Worm (Caenorhabditis elegans): ENCODE results near the gene T01C3.11.
A peak's percentile ranks its signal among the peaks of the same experiment; 100 is the strongest.

Gene T01C3.11

ce11 chrV:15002184-15002690, 2.9 kb downstream of the T01C3.11 start, which contains the start of the genes fib-1 and mut-15 (continued):
- no peak for TF ChIP-seq nhr-111 (GFP tag; optimal IDR thresholded peaks at IDR 0.05)
- peak; percentile 54 for TF ChIP-seq egl-27 (tag; optimal IDR thresholded peaks at IDR 0.05)
- TF ChIP-seq nhr-28 (tag; optimal IDR thresholded peaks at IDR 0.05) = peak; percentile 74
- 0 out of 2 replicates have a peak, but pooled peaks have one; percentile 55 for TF ChIP-seq arid-1 (GFP tag; conservative IDR thresholded peaks at IDR 0.05)
- peak; percentile 80 for TF ChIP-seq dmd-6 (GFP tag; IDR thresholded peaks at IDR 0.05)
- TF ChIP-seq snpc-1.2 (GFP tag; IDR thresholded peaks at IDR 0.05) = no peak
- TF ChIP-seq duxl-1 (tag; optimal IDR thresholded peaks at IDR 0.05; ENCODE audit: poor library complexity) = peak; percentile 62
- no peak for TF ChIP-seq lir-3 (tag; optimal IDR thresholded peaks at IDR 0.05)
- TF ChIP-seq F26F4.8 (GFP tag; conservative IDR thresholded peaks at IDR 0.05) = no peak
- TF ChIP-seq F10B5.3 (tag; optimal IDR thresholded peaks at IDR 0.05) = no peak
- TF ChIP-seq attf-4 (tag; optimal IDR thresholded peaks at IDR 0.05) = no peak
- TF ChIP-seq hlh-11 (tag; optimal IDR thresholded peaks at IDR 0.05) = peak; percentile 88
- TF ChIP-seq hlh-30 (tag; optimal IDR thresholded peaks at IDR 0.05; ENCODE audit: insufficient read depth) = peak; percentile 77
- TF ChIP-seq Y5F2A.4 (GFP tag; optimal IDR thresholded peaks at IDR 0.05) = no peak
- no peak for TF ChIP-seq ceh-82 (tag; optimal IDR thresholded peaks at IDR 0.05)
- TF ChIP-seq nhr-76 (tag; optimal IDR thresholded peaks at IDR 0.05) = no peak
- peak; percentile 96 for TF ChIP-seq mep-1 (tag; optimal IDR thresholded peaks at IDR 0.05)
- no peak for TF ChIP-seq set-16 (GFP tag; IDR thresholded peaks at IDR 0.05)
- no peak for TF ChIP-seq ZK337.2 (GFP tag; IDR thresholded peaks at IDR 0.05)
- no peak for TF ChIP-seq mxl-2 (GFP tag; conservative IDR thresholded peaks at IDR 0.05)
- TF ChIP-seq pqm-1 (tag; optimal IDR thresholded peaks at IDR 0.05) = no peak
- TF ChIP-seq dmd-9 (GFP tag; IDR thresholded peaks at IDR 0.05) = peak; percentile 78; the same call in 1 of the 2 replicates
- no peak for TF ChIP-seq tag-97 (GFP tag; IDR thresholded peaks at IDR 0.05)
- TF ChIP-seq fos-1 (tag; optimal IDR thresholded peaks at IDR 0.05) = no peak
- no peak for TF ChIP-seq zag-1 (tag; optimal IDR thresholded peaks at IDR 0.05)
- TF ChIP-seq zip-2 (tag; optimal IDR thresholded peaks at IDR 0.05) = no peak
- peak in 1 of 2 experiments; percentile 42 for TF ChIP-seq daf-16 (GFP tag; optimal IDR thresholded peaks at IDR 0.05)
- TF ChIP-seq daf-16 (tag; optimal IDR thresholded peaks at IDR 0.05) = peak; percentile 54
- peak; percentile 91 for TF ChIP-seq T20F7.1 (GFP tag; optimal IDR thresholded peaks at IDR 0.05)
- peak; percentile 89; the same call in 1 of the 2 replicates for TF ChIP-seq nhr-42 (GFP tag; IDR thresholded peaks at IDR 0.05)
- no peak for TF ChIP-seq D1046.2 (GFP tag; IDR thresholded peaks at IDR 0.05)
- no peak for TF ChIP-seq lin-39 (tag; optimal IDR thresholded peaks at IDR 0.05)
- peak; percentile 58; the same call in 1 of the 2 replicates for TF ChIP-seq daf-19 (GFP tag; conservative IDR thresholded peaks at IDR 0.05)
- no peak for TF ChIP-seq ztf-11 (tag; optimal IDR thresholded peaks at IDR 0.05)
- TF ChIP-seq F49E8.2 (tag; optimal IDR thresholded peaks at IDR 0.05; ENCODE audit: borderline replicate concordance) = peak; percentile 48
- no peak for TF ChIP-seq ama-1 (optimal IDR thresholded peaks at IDR 0.05)
- TF ChIP-seq unc-130 (GFP tag; optimal IDR thresholded peaks at IDR 0.05) = peak; percentile 94
- no peak for TF ChIP-seq nhr-10 (tag; optimal IDR thresholded peaks at IDR 0.05)
- TF ChIP-seq nhr-77 (tag; optimal IDR thresholded peaks at IDR 0.05) = peak; percentile 94
- peak; percentile 96 for TF ChIP-seq mes-2 (tag; optimal IDR thresholded peaks at IDR 0.05; ENCODE audit: poor library complexity, severe bottlenecking)
- TF ChIP-seq spr-3 (GFP tag; optimal IDR thresholded peaks at IDR 0.05) = peak; percentile 8
- TF ChIP-seq aha-1 (tag) = peak; percentile 24
- peak; percentile 71 for TF ChIP-seq spr-1 (tag; optimal IDR thresholded peaks at IDR 0.05)
- peak; percentile 75 for TF ChIP-seq ceh-44 (GFP tag; IDR thresholded peaks at IDR 0.05)
- TF ChIP-seq jun-1 (tag; optimal IDR thresholded peaks at IDR 0.05) = peak; percentile 77
- peak in 1 of 2 experiments; percentile 99 for TF ChIP-seq unc-62 (GFP tag; optimal IDR thresholded peaks at IDR 0.05 in 1 of 2)
- no peak for TF ChIP-seq unc-62 (tag; optimal IDR thresholded peaks at IDR 0.05)
- no peak for TF ChIP-seq snpc-4 (tag; optimal IDR thresholded peaks at IDR 0.05)
- TF ChIP-seq vab-7 (GFP tag; IDR thresholded peaks at IDR 0.05) = peak; percentile 60; the same call in 1 of the 2 replicates
- TF ChIP-seq Y48G9A.11 (GFP tag; IDR thresholded peaks at IDR 0.05) = peak; percentile 87
- TF ChIP-seq ztf-7 (tag; optimal IDR thresholded peaks at IDR 0.05) = no peak
- TF ChIP-seq madf-5 (GFP tag; IDR thresholded peaks at IDR 0.05) = no peak
- TF ChIP-seq lsy-2 (tag; optimal IDR thresholded peaks at IDR 0.05) = peak; percentile 89 to 97
